In genomic region chr2L:10278658-10279057, dm6 we compare ENCODE assay signal across 4 fruit fly cellular contexts.
A peak's percentile ranks its signal among the peaks of the same experiment; 100 is the strongest.
TF ChIP-seq lines count a peak whose summit lies in the region.

Gene Utx (minus strand): TSS chr2L:10278811.

- no peak for TF ChIP-seq CTCF in whole organism, embryonic (GFP tag; optimal IDR thresholded peaks at IDR 0.05; lab: Kevin White, UChicago)

TF ChIP-seq in whole organism, adult, 20 proteins besides CTCF, POLR2A, EP300 and RAD21:
- TF ChIP-seq cnc (optimal IDR thresholded peaks at IDR 0.05; lab: Kevin White, UChicago) (no peak), CG33017 (tag; optimal IDR thresholded peaks at IDR 0.05; lab: Kevin White, UChicago) (no peak), CG7101 (tag; optimal IDR thresholded peaks at IDR 0.05; lab: Kevin White, UChicago) (no peak), Hr96 (GFP tag; optimal IDR thresholded peaks at IDR 0.05; lab: Kevin White, UChicago) (no peak), CG11617 (GFP tag; optimal IDR thresholded peaks at IDR 0.05; lab: Kevin White, UChicago) (no peak), pad (GFP tag; optimal IDR thresholded peaks at IDR 0.05; lab: Kevin White, UChicago) (no peak), CG14711 (tag; optimal IDR thresholded peaks at IDR 0.05; lab: Kevin White, UChicago) (no peak), toe (GFP tag; optimal IDR thresholded peaks at IDR 0.05; lab: Kevin White, UChicago) (no peak), CG1620 (GFP tag; optimal IDR thresholded peaks at IDR 0.05; lab: Kevin White, UChicago) (peak; percentile 24), kay (GFP tag; lab: Kevin White, UChicago; ENCODE audit: borderline replicate concordance) (no peak), Mnt (GFP tag; optimal IDR thresholded peaks at IDR 0.05; lab: Kevin White, UChicago) (peak; percentile 5), CG5204 (GFP tag; optimal IDR thresholded peaks at IDR 0.05; lab: Kevin White, UChicago) (no peak)

TF ChIP-seq in whole organism, embryonic, 481 proteins besides CTCF, POLR2A, EP300 and RAD21 (continues in another document):
- no peak for TF ChIP-seq sob (GFP tag; IDR thresholded peaks at IDR 0.05; lab: Robert Waterston, UW)
- TF ChIP-seq CG30020 (tag; optimal IDR thresholded peaks at IDR 0.05; lab: Kevin White, UChicago), result peak; percentile 96
- no peak for TF ChIP-seq CG32532 (GFP tag; IDR thresholded peaks at IDR 0.05; lab: Robert Waterston, UW)
- TF ChIP-seq HHEX (GFP tag; optimal IDR thresholded peaks at IDR 0.05; lab: Kevin White, UChicago), result no peak
- no peak for TF ChIP-seq Hmx (GFP tag; optimal IDR thresholded peaks at IDR 0.05; lab: Kevin White, UChicago)
- peak; percentile 78 for TF ChIP-seq HLH4C (GFP tag; IDR thresholded peaks at IDR 0.05; lab: Robert Waterston, UW; ENCODE audit: partially characterized antibody)
- no peak for TF ChIP-seq Nf-YC (tag; optimal IDR thresholded peaks at IDR 0.05; lab: Kevin White, UChicago)
- TF ChIP-seq CG6654 (GFP tag; optimal IDR thresholded peaks at IDR 0.05; lab: Kevin White, UChicago), result no peak
- TF ChIP-seq CG17361 (GFP tag; IDR thresholded peaks at IDR 0.05; lab: Robert Waterston, UW), result no peak
- TF ChIP-seq Dbx (GFP tag; IDR thresholded peaks at IDR 0.05; lab: Robert Waterston, UW), result peak; percentile 23; the same call in 1 of the 3 replicates
- TF ChIP-seq crp (GFP tag; optimal IDR thresholded peaks at IDR 0.05; lab: Kevin White, UChicago), result no peak
- no peak for TF ChIP-seq CG6272 (GFP tag; IDR thresholded peaks at IDR 0.05; lab: Robert Waterston, UW)
- no peak for TF ChIP-seq CG32767 (GFP tag; IDR thresholded peaks at IDR 0.05; lab: Robert Waterston, UW)
- no peak for TF ChIP-seq CG14441 (GFP tag; IDR thresholded peaks at IDR 0.05; lab: Robert Waterston, UW)
- no peak for TF ChIP-seq Hr51 (GFP tag; optimal IDR thresholded peaks at IDR 0.05; lab: Kevin White, UChicago)
- TF ChIP-seq CG42726 (GFP tag; IDR thresholded peaks at IDR 0.05; lab: Robert Waterston, UW; ENCODE audit: partially characterized antibody), result peak; percentile 91
- no peak for TF ChIP-seq CG12299 (tag; optimal IDR thresholded peaks at IDR 0.05; lab: Kevin White, UChicago)
- no peak for TF ChIP-seq CG1529 (GFP tag; optimal IDR thresholded peaks at IDR 0.05; lab: Kevin White, UChicago)
- no peak for TF ChIP-seq CG8944 (GFP tag; optimal IDR thresholded peaks at IDR 0.05; lab: Kevin White, UChicago)
- TF ChIP-seq nerfin-2 (GFP tag; IDR thresholded peaks at IDR 0.05; lab: Robert Waterston, UW; ENCODE audit: partially characterized antibody), result peak; percentile 48; the same call in 1 of the 2 replicates
- TF ChIP-seq az2 (GFP tag; optimal IDR thresholded peaks at IDR 0.05; lab: Kevin White, UChicago), result no peak
- TF ChIP-seq NC2α (GFP tag; optimal IDR thresholded peaks at IDR 0.05; lab: Kevin White, UChicago), result no peak
- no peak for TF ChIP-seq prd (optimal IDR thresholded peaks at IDR 0.05; lab: Kevin White, UChicago)
- TF ChIP-seq prd (GFP tag; IDR thresholded peaks at IDR 0.05; lab: Robert Waterston, UW), result no peak
- TF ChIP-seq CG10543 (GFP tag; optimal IDR thresholded peaks at IDR 0.05; lab: Kevin White, UChicago), result no peak
- TF ChIP-seq CG30431 (GFP tag; optimal IDR thresholded peaks at IDR 0.05; lab: Kevin White, UChicago), result no peak
- no peak for TF ChIP-seq gsb-n (tag; optimal IDR thresholded peaks at IDR 0.05; lab: Kevin White, UChicago)
- TF ChIP-seq Lpt (GFP tag; optimal IDR thresholded peaks at IDR 0.05; lab: Kevin White, UChicago), result no peak

TF ChIP-seq in whole organism, prepupa, 60 proteins besides CTCF, POLR2A, EP300 and RAD21:
- TF ChIP-seq esn (GFP tag; optimal IDR thresholded peaks at IDR 0.05; lab: Kevin White, UChicago) (peak; percentile 14), CG10631 (GFP tag; optimal IDR thresholded peaks at IDR 0.05; lab: Kevin White, UChicago) (no peak), CG16779 (tag; optimal IDR thresholded peaks at IDR 0.05; lab: Kevin White, UChicago) (no peak), Eip93F (GFP tag; optimal IDR thresholded peaks at IDR 0.05; lab: Kevin White, UChicago) (peak; percentile 1), CG3032 (tag; optimal IDR thresholded peaks at IDR 0.05; lab: Kevin White, UChicago) (peak; percentile 19), CG6792 (GFP tag; optimal IDR thresholded peaks at IDR 0.05; lab: Kevin White, UChicago) (no peak), CG8632 (GFP tag; optimal IDR thresholded peaks at IDR 0.05; lab: Kevin White, UChicago) (no peak), CG31627 (GFP tag; optimal IDR thresholded peaks at IDR 0.05; lab: Kevin White, UChicago) (peak; percentile 0), Sox14 (GFP tag; optimal IDR thresholded peaks at IDR 0.05; lab: Kevin White, UChicago) (no peak), lz (GFP tag; optimal IDR thresholded peaks at IDR 0.05; lab: Kevin White, UChicago) (peak; percentile 12), Eip78C (GFP tag; lab: Kevin White, UChicago) (no peak)

TF ChIP-seq in whole organism, wandering third instar larva, 38 proteins besides CTCF, POLR2A, EP300 and RAD21:
- TF ChIP-seq woc (GFP tag; optimal IDR thresholded peaks at IDR 0.05; lab: Kevin White, UChicago) (peak; percentile 71), Hr83 (GFP tag; optimal IDR thresholded peaks at IDR 0.05; lab: Kevin White, UChicago; ENCODE audit: poor library complexity, severe bottlenecking) (peak; percentile 23), Vsx2 (GFP tag; optimal IDR thresholded peaks at IDR 0.05; lab: Kevin White, UChicago; ENCODE audit: partially characterized antibody) (no peak), Dif (GFP tag; optimal IDR thresholded peaks at IDR 0.05; lab: Kevin White, UChicago; ENCODE audit: partially characterized antibody) (no peak)
